Worm (Caenorhabditis elegans): ENCODE data around the gene Y53G8B.2.

- TF ChIP-seq hlh-11 (tag; optimal IDR thresholded peaks at IDR 0.05) (no peak), lin-15B (tag; optimal IDR thresholded peaks at IDR 0.05) (no peak), pha-4 (GFP tag; IDR thresholded peaks at IDR 0.05) (no peak), pha-4 (tag; optimal IDR thresholded peaks at IDR 0.05) (no peak), zag-1 (tag; optimal IDR thresholded peaks at IDR 0.05) (no peak)
These were observed at the start of gene Y53G8B.2 for ce11 chrIII:3103905-3104360.
